Fruit fly (Drosophila melanogaster) whole organism, embryonic: ENCODE measurements around the gene CG4291.
A peak's percentile ranks its signal among the peaks of the same experiment; 100 is the strongest.

ENCODE experiments used
- Adf1 ChIP-seq: fragments of 200-800 bp; sonication (Bioruptor generic); IDR thresholded peaks from 2 replicates; pipeline ENCODE4 v1.3.6; 2022; ENCODE audit warnings: missing biosample characterization, missing genetic modification characterization
- CG10959 ChIP-seq: fragments of 200-800 bp; sonication (Bioruptor generic); IDR thresholded peaks from 2 replicates; pipeline ENCODE4 v1.3.6; 2022; ENCODE audit warnings: missing biosample characterization, missing genetic modification characterization
- CG10979 ChIP-seq: fragments of 200-800 bp; sonication (Bioruptor generic); optimal IDR thresholded peaks from 2 replicates; lab custom pipeline; 2018; ENCODE audit warnings: missing biosample characterization, mild to moderate bottlenecking, missing genetic modification characterization, moderate library complexity
- CG11247 ChIP-seq: fragments of 200-800 bp; sonication (Bioruptor generic); IDR thresholded peaks from 2 replicates; pipeline ENCODE4 v1.3.6; 2022; ENCODE audit warnings: missing biosample characterization, missing genetic modification characterization
- CG11560 ChIP-seq: fragments of 200-800 bp; sonication (Bioruptor generic); IDR thresholded peaks from 3 replicates; pipeline ENCODE4 v1.3.6; 2022; ENCODE audit warnings: missing biosample characterization, missing genetic modification characterization
- CG12104 ChIP-seq: fragments of 200-800 bp; sonication (Bioruptor generic); optimal IDR thresholded peaks from 3 replicates; lab custom pipeline; 2016; ENCODE audit warnings: missing biosample characterization, missing genetic modification characterization
- CG12219 ChIP-seq: fragments of 200-800 bp; sonication (Bioruptor generic); optimal IDR thresholded peaks from 3 replicates; lab custom pipeline; 2018; ENCODE audit warnings: missing biosample characterization, mild to moderate bottlenecking, missing genetic modification characterization
- CG1529 ChIP-seq: fragments of 200-800 bp; sonication (Bioruptor generic); optimal IDR thresholded peaks from 3 replicates; lab custom pipeline; 2018; ENCODE audit warnings: missing biosample characterization, missing genetic modification characterization
- CG15479 ChIP-seq: fragments of 200-800 bp; sonication (Bioruptor generic); optimal IDR thresholded peaks from 3 replicates; lab custom pipeline; 2019; ENCODE audit warnings: missing biosample characterization, mild to moderate bottlenecking, missing genetic modification characterization, moderate library complexity
- CG17802 ChIP-seq: fragments of 200-800 bp; sonication (Bioruptor generic); optimal IDR thresholded peaks from 2 replicates; lab custom pipeline; 2018; ENCODE audit warnings: missing biosample characterization, mild to moderate bottlenecking, missing genetic modification characterization, moderate library complexity
- CG2116 ChIP-seq: fragments of 200-800 bp; sonication (Bioruptor generic); optimal IDR thresholded peaks from 3 replicates; lab custom pipeline; 2018; ENCODE audit warnings: missing biosample characterization, mild to moderate bottlenecking, missing genetic modification characterization
- CG30020 ChIP-seq: fragments of 200-800 bp; optimal IDR thresholded peaks from 2 replicates; lab custom pipeline; 2019; ENCODE audit warnings: missing biosample characterization, mild to moderate bottlenecking, missing genetic modification characterization, moderate library complexity
- CG30403 ChIP-seq: fragments of 200-800 bp; sonication (Bioruptor generic); optimal IDR thresholded peaks from 3 replicates; lab custom pipeline; 2016; ENCODE audit warnings: missing biosample characterization, missing genetic modification characterization
- CG3163 ChIP-seq: fragments of 200-800 bp; sonication (Bioruptor generic); optimal IDR thresholded peaks from 3 replicates; lab custom pipeline; 2016; ENCODE audit warnings: missing biosample characterization, missing genetic modification characterization
- CG3281 ChIP-seq: fragments of 200-800 bp; sonication (Bioruptor generic); optimal IDR thresholded peaks from 3 replicates; lab custom pipeline; 2017; ENCODE audit warnings: missing biosample characterization, mild to moderate bottlenecking, missing genetic modification characterization
- CG4282 ChIP-seq: fragments of 200-800 bp; sonication (Bioruptor generic); optimal IDR thresholded peaks from 2 replicates; lab custom pipeline; 2016; ENCODE audit warnings: missing biosample characterization, missing genetic modification characterization
- CG7372 ChIP-seq: fragments of 200-800 bp; sonication (Bioruptor generic); IDR thresholded peaks from 2 replicates; pipeline ENCODE4 v1.3.6; 2022; ENCODE audit warnings: missing biosample characterization, missing genetic modification characterization
- CG8924 ChIP-seq: fragments of 200-800 bp; optimal IDR thresholded peaks from 3 replicates; lab custom pipeline; 2019; ENCODE audit warnings: missing biosample characterization, mild to moderate bottlenecking, missing genetic modification characterization, moderate library complexity
- CrebB ChIP-seq: fragments of 200-800 bp; sonication (Bioruptor generic); optimal IDR thresholded peaks from 3 replicates; lab custom pipeline; 2018; ENCODE audit warnings: missing biosample characterization, mild to moderate bottlenecking, missing genetic modification characterization
- Fer3 ChIP-seq: fragments of 200-800 bp; sonication (Bioruptor generic); optimal IDR thresholded peaks from 2 replicates; lab custom pipeline; 2018; ENCODE audit warnings: missing biosample characterization, mild to moderate bottlenecking, missing genetic modification characterization, moderate library complexity
- Mad ChIP-seq: fragments of 200-800 bp; sonication (Bioruptor generic); optimal IDR thresholded peaks from 2 replicates; lab custom pipeline; 2016; ENCODE audit warnings: missing biosample characterization, missing genetic modification characterization
- NC2β ChIP-seq: fragments of 200-800 bp; sonication (Bioruptor generic); optimal IDR thresholded peaks from 2 replicates; lab custom pipeline; 2016; ENCODE audit warnings: missing biosample characterization, missing genetic modification characterization
- Oli ChIP-seq: fragments of 200-800 bp; sonication (Bioruptor generic); optimal IDR thresholded peaks from 2 replicates; lab custom pipeline; 2018; ENCODE audit warnings: missing biosample characterization, mild to moderate bottlenecking, missing genetic modification characterization, moderate library complexity
- PHDP ChIP-seq: fragments of 200-800 bp; sonication (Bioruptor generic); optimal IDR thresholded peaks from 3 replicates; lab custom pipeline; 2018; ENCODE audit warnings: missing biosample characterization, mild to moderate bottlenecking, missing genetic modification characterization, moderate library complexity
- Sox102F ChIP-seq: fragments of 200-800 bp; sonication (Bioruptor generic); optimal IDR thresholded peaks from 2 replicates; lab custom pipeline; 2018; ENCODE audit warnings: missing biosample characterization, mild to moderate bottlenecking, missing genetic modification characterization, moderate library complexity
- Vsx1 ChIP-seq: fragments of 200-800 bp; sonication (Bioruptor generic); optimal IDR thresholded peaks from 2 replicates; lab custom pipeline; 2017; ENCODE audit warnings: missing biosample characterization, mild to moderate bottlenecking, missing genetic modification characterization, missing genetic modification reagents
- chm ChIP-seq: fragments of 200-800 bp; sonication (Bioruptor generic); IDR thresholded peaks from 2 replicates; pipeline ENCODE4 v1.3.6; 2022; ENCODE audit warnings: missing biosample characterization, missing genetic modification characterization
- corto ChIP-seq: fragments of 200-800 bp; sonication (Bioruptor generic); optimal IDR thresholded peaks from 2 replicates; lab custom pipeline; 2016; ENCODE audit warnings: missing biosample characterization, mild to moderate bottlenecking, missing genetic modification characterization, moderate library complexity
- crp ChIP-seq, 2 experiments: fragments of 200-800 bp; sonication (Bioruptor generic); optimal IDR thresholded peaks; 2 replicates in 1 of 2; 3 replicates in 1 of 2; lab custom pipeline; 2017; ENCODE audit warnings: missing biosample characterization in 2 of 2, missing genetic modification characterization in 2 of 2, mild to moderate bottlenecking in 1 of 2, moderate library complexity in 1 of 2
- dysf ChIP-seq: fragments of 200-800 bp; sonication (Bioruptor generic); IDR thresholded peaks from 3 replicates; pipeline ENCODE4 v1.3.6; 2022; ENCODE audit warnings: missing biosample characterization, missing genetic modification characterization
- ewg ChIP-seq: fragments of 200-800 bp; sonication (Bioruptor generic); optimal IDR thresholded peaks from 3 replicates; lab custom pipeline; 2017; ENCODE audit warnings: mild to moderate bottlenecking, missing biosample characterization, missing genetic modification reagents, missing genetic modification characterization
- fu2 ChIP-seq: fragments of 200-800 bp; sonication (Bioruptor generic); optimal IDR thresholded peaks from 2 replicates; lab custom pipeline; 2016; ENCODE audit warnings: missing biosample characterization, missing genetic modification characterization
- hbn ChIP-seq: fragments of 200-800 bp; sonication (Bioruptor generic); IDR thresholded peaks from 2 replicates; pipeline ENCODE4 v1.3.6; 2022; ENCODE audit warnings: missing biosample characterization, missing genetic modification characterization; ENCODE audit not compliant: partially characterized antibody
- ind ChIP-seq: fragments of 200-800 bp; sonication (Bioruptor generic); optimal IDR thresholded peaks from 3 replicates; lab custom pipeline; 2016; ENCODE audit warnings: missing biosample characterization, missing genetic modification characterization
- kay ChIP-seq: fragments of 200-800 bp; sonication (Bioruptor generic); optimal IDR thresholded peaks from 2 replicates; lab custom pipeline; 2016; ENCODE audit warnings: missing biosample characterization, missing genetic modification characterization
- klu ChIP-seq: fragments of 200-800 bp; sonication (Bioruptor generic); IDR thresholded peaks from 2 replicates; pipeline ENCODE4 v1.3.6; 2022; ENCODE audit warnings: missing biosample characterization, missing genetic modification characterization
- kni ChIP-seq: fragments of 200-800 bp; sonication (Bioruptor generic); optimal IDR thresholded peaks from 3 replicates; lab custom pipeline; 2017; ENCODE audit warnings: mild to moderate bottlenecking, missing biosample characterization, missing genetic modification reagents, missing genetic modification characterization
- lov ChIP-seq, 2 experiments: fragments of 200-800 bp in 1 of 2; fragments of >200 bp in 1 of 2; sonication (Bioruptor generic) in 1 of 2; IDR thresholded peaks in 1 of 2; optimal IDR thresholded peaks in 1 of 2; 2 replicates in 1 of 2; 3 replicates in 1 of 2; pipeline versions ENCODE4 v1.3.6 to Lab custom; 2017 to 2022; ENCODE audit warnings: missing biosample characterization in 1 of 2, missing genetic modification characterization in 1 of 2
- maf-S ChIP-seq: fragments of 200-800 bp; sonication (Bioruptor generic); optimal IDR thresholded peaks from 2 replicates; lab custom pipeline; 2016; ENCODE audit warnings: missing biosample characterization, missing genetic modification characterization
- mld ChIP-seq: fragments of 200-800 bp; sonication (Bioruptor generic); IDR thresholded peaks from 3 replicates; pipeline ENCODE4 v1.3.6; 2022; ENCODE audit warnings: missing biosample characterization, missing genetic modification characterization; ENCODE audit not compliant: partially characterized antibody
- phol ChIP-seq: fragments of 200-800 bp; sonication (Bioruptor generic); optimal IDR thresholded peaks from 3 replicates; lab custom pipeline; 2018; ENCODE audit warnings: missing biosample characterization, mild to moderate bottlenecking, missing genetic modification characterization, moderate library complexity
- sd ChIP-seq: fragments of 200-800 bp; sonication (Bioruptor generic); optimal IDR thresholded peaks from 3 replicates; lab custom pipeline; 2018; ENCODE audit warnings: missing biosample characterization, mild to moderate bottlenecking, missing genetic modification characterization, moderate library complexity
- sna ChIP-seq: fragments of 200-800 bp; sonication (Bioruptor generic); IDR thresholded peaks from 2 replicates; pipeline ENCODE4 v1.3.6; 2022; ENCODE audit warnings: missing biosample characterization, missing genetic modification characterization; ENCODE audit not compliant: partially characterized antibody
- sob ChIP-seq: fragments of 200-800 bp; sonication (Bioruptor generic); IDR thresholded peaks from 2 replicates; pipeline ENCODE4 v1.3.6; 2022; ENCODE audit warnings: missing biosample characterization, missing genetic modification characterization
- stwl ChIP-seq: fragments of 200-800 bp; sonication (Bioruptor generic); optimal IDR thresholded peaks from 3 replicates; lab custom pipeline; 2018; ENCODE audit warnings: missing biosample characterization, mild to moderate bottlenecking, missing genetic modification characterization, moderate library complexity
- tin ChIP-seq: fragments of 200-800 bp; sonication (Bioruptor generic); optimal IDR thresholded peaks from 3 replicates; lab custom pipeline; 2016; ENCODE audit warnings: missing biosample characterization, missing genetic modification characterization
- tio ChIP-seq: fragments of 200-800 bp; sonication (Bioruptor generic); optimal IDR thresholded peaks from 2 replicates; lab custom pipeline; 2017; ENCODE audit warnings: missing biosample characterization, missing genetic modification characterization, inconsistent platforms
- vvl ChIP-seq: fragments of 200-800 bp; sonication (Bioruptor generic); IDR thresholded peaks from 2 replicates; pipeline ENCODE4 v1.3.6; 2022; ENCODE audit warnings: missing biosample characterization, missing genetic modification characterization
- wek ChIP-seq: fragments of 200-800 bp; sonication (Bioruptor generic); optimal IDR thresholded peaks from 3 replicates; lab custom pipeline; 2018; ENCODE audit warnings: missing biosample characterization, mild to moderate bottlenecking, missing genetic modification characterization, moderate library complexity

CG4291 gene

dm6 chr2L:855052-855547 is 2.6 kb upstream of the CG4291 start, which contains the start of gene CG13949 (continued):
- TF ChIP-seq lov (optimal IDR thresholded peaks at IDR 0.05; lab: Kevin White, UChicago): no peak
- no peak for TF ChIP-seq lov (GFP tag; IDR thresholded peaks at IDR 0.05; lab: Robert Waterston, UW)
- TF ChIP-seq NC2β (GFP tag; lab: Kevin White, UChicago): peak; percentile 41
- no peak for TF ChIP-seq crp (GFP tag; optimal IDR thresholded peaks at IDR 0.05; lab: Kevin White, UChicago)
- TF ChIP-seq maf-S (GFP tag; lab: Kevin White, UChicago): peak; percentile 60
- peak; percentile 84 for TF ChIP-seq PHDP (tag; lab: Kevin White, UChicago)
- TF ChIP-seq Adf1 (GFP tag; lab: Robert Waterston, UW): no peak
- TF ChIP-seq Fer3 (tag; lab: Kevin White, UChicago): peak; percentile 72
- peak; percentile 70 for TF ChIP-seq CG30403 (GFP tag; lab: Kevin White, UChicago)
- peak; percentile 31 for TF ChIP-seq CG1529 (GFP tag; lab: Kevin White, UChicago)
- TF ChIP-seq wek (GFP tag; lab: Kevin White, UChicago): no peak
- peak; percentile 47; the same call in 1 of the 2 replicates for TF ChIP-seq klu (GFP tag; lab: Robert Waterston, UW)
- TF ChIP-seq CrebB (tag; lab: Kevin White, UChicago): peak; percentile 50
- TF ChIP-seq kay: peak; percentile 39
- peak; percentile 67 for TF ChIP-seq Sox102F
- TF ChIP-seq hbn (GFP tag; lab: Robert Waterston, UW): peak; percentile 49; the same call in 1 of the 2 replicates
- TF ChIP-seq CG15479 (GFP tag; lab: Kevin White, UChicago): no peak
- peak; percentile 76 for TF ChIP-seq dysf (GFP tag; lab: Robert Waterston, UW)
- TF ChIP-seq CG12219: peak; percentile 22
- TF ChIP-seq mld: no peak
- TF ChIP-seq Vsx1 (GFP tag; lab: Kevin White, UChicago): no peak
- peak; percentile 53 for TF ChIP-seq CG8924 (tag; lab: Kevin White, UChicago)
- TF ChIP-seq CG4282 (GFP tag; lab: Kevin White, UChicago): peak; percentile 35
- TF ChIP-seq CG3281 (GFP tag; lab: Kevin White, UChicago): peak; percentile 46
- peak; percentile 56; the same call in 1 of the 2 replicates for TF ChIP-seq CG7372 (GFP tag; lab: Robert Waterston, UW)
- TF ChIP-seq ind (GFP tag; lab: Kevin White, UChicago): peak; percentile 50
- peak; percentile 66 for TF ChIP-seq phol (tag; lab: Kevin White, UChicago)
- peak; percentile 53 for TF ChIP-seq CG10979 (tag; lab: Kevin White, UChicago)
- TF ChIP-seq CG11247 (GFP tag; lab: Robert Waterston, UW): peak; percentile 72
- peak; percentile 31 for TF ChIP-seq CG12104 (GFP tag; lab: Kevin White, UChicago)
- peak; percentile 64 for TF ChIP-seq stwl (tag; lab: Kevin White, UChicago)
- no peak for TF ChIP-seq kni (GFP tag; lab: Kevin White, UChicago)
- peak; percentile 15 for TF ChIP-seq Oli (tag; lab: Kevin White, UChicago)
- peak; percentile 99 for TF ChIP-seq CG10959
- TF ChIP-seq tio (GFP tag; lab: Kevin White, UChicago): no peak
- peak; percentile 47 for TF ChIP-seq tin (GFP tag; lab: Kevin White, UChicago)
- peak; percentile 53 for TF ChIP-seq sd (tag; lab: Kevin White, UChicago)
- TF ChIP-seq CG3163: peak; percentile 39
- TF ChIP-seq CG11560: 0 out of 3 replicates have a peak, but pooled peaks have one; percentile 47
- peak; percentile 45 for TF ChIP-seq fu2 (GFP tag; lab: Kevin White, UChicago)
- TF ChIP-seq CG17802 (tag; lab: Kevin White, UChicago): no peak
- no peak for TF ChIP-seq Mad (GFP tag; lab: Kevin White, UChicago)
- peak; percentile 35 for TF ChIP-seq ewg (GFP tag; lab: Kevin White, UChicago)
- peak; percentile 56; the same call in 1 of the 2 replicates for TF ChIP-seq chm (GFP tag; lab: Robert Waterston, UW)
- peak; percentile 85 for TF ChIP-seq sob
- peak; percentile 88 for TF ChIP-seq vvl (GFP tag; lab: Robert Waterston, UW)
- TF ChIP-seq CG30020: peak; percentile 23
- no peak for TF ChIP-seq corto (GFP tag; lab: Kevin White, UChicago)
- TF ChIP-seq CG2116 (GFP tag; lab: Kevin White, UChicago): peak; percentile 54
- no peak for TF ChIP-seq sna (GFP tag; lab: Robert Waterston, UW)
